Fruit fly (Drosophila melanogaster) whole organism, embryonic: ENCODE data around the gene CG42660.

ENCODE experiments used
- ATbp ChIP-seq: fragments of 200-800 bp; sonication (Bioruptor generic); optimal IDR thresholded peaks from 2 replicates; lab custom pipeline; 2017; ENCODE audit warnings: missing biosample characterization, mild to moderate bottlenecking, missing genetic modification characterization, missing genetic modification reagents
- Bteb2 ChIP-seq: fragments of 200-800 bp; sonication (Bioruptor generic); optimal IDR thresholded peaks from 2 replicates; lab custom pipeline; 2016; ENCODE audit warnings: missing biosample characterization, missing genetic modification characterization
- CG10654 ChIP-seq: fragments of 200-800 bp; sonication (Bioruptor generic); optimal IDR thresholded peaks from 2 replicates; lab custom pipeline; 2016; ENCODE audit warnings: missing biosample characterization, missing genetic modification characterization
- CG11085 ChIP-seq: fragments of 200-800 bp; sonication (Bioruptor generic); IDR thresholded peaks from 2 replicates; pipeline ENCODE4 v1.3.6; 2022; ENCODE audit warnings: missing biosample characterization, missing genetic modification characterization
- CG12236 ChIP-seq: fragments of 200-800 bp; sonication (Bioruptor generic); optimal IDR thresholded peaks from 2 replicates; lab custom pipeline; 2016; ENCODE audit warnings: missing biosample characterization, missing genetic modification characterization
- CG13287 ChIP-seq: fragments of 200-800 bp; sonication (Bioruptor generic); IDR thresholded peaks from 2 replicates; pipeline ENCODE4 v1.3.6; 2022; ENCODE audit warnings: missing biosample characterization, missing genetic modification characterization; ENCODE audit not compliant: partially characterized antibody
- CG15011 ChIP-seq: fragments of 200-800 bp; sonication (Bioruptor generic); optimal IDR thresholded peaks from 3 replicates; lab custom pipeline; 2018; ENCODE audit warnings: missing biosample characterization, mild to moderate bottlenecking, missing genetic modification characterization
- CG15073 ChIP-seq: fragments of 200-800 bp; sonication (Bioruptor generic); optimal IDR thresholded peaks from 2 replicates; lab custom pipeline; 2016; ENCODE audit warnings: missing biosample characterization, missing genetic modification characterization
- CG15479 ChIP-seq: fragments of 200-800 bp; sonication (Bioruptor generic); optimal IDR thresholded peaks from 3 replicates; lab custom pipeline; 2019; ENCODE audit warnings: missing biosample characterization, mild to moderate bottlenecking, missing genetic modification characterization, moderate library complexity
- CG17568 ChIP-seq: fragments of 200-800 bp; sonication (Bioruptor generic); optimal IDR thresholded peaks from 2 replicates; lab custom pipeline; 2018; ENCODE audit warnings: missing biosample characterization, mild to moderate bottlenecking, missing genetic modification characterization, moderate library complexity
- CG2120 ChIP-seq: fragments of 200-800 bp; sonication (Bioruptor generic); optimal IDR thresholded peaks from 3 replicates; lab custom pipeline; 2016; ENCODE audit warnings: missing biosample characterization, missing genetic modification characterization
- CG2712 ChIP-seq: fragments of 200-800 bp; optimal IDR thresholded peaks from 3 replicates; lab custom pipeline; 2019; ENCODE audit warnings: missing biosample characterization, mild to moderate bottlenecking, missing genetic modification characterization, moderate library complexity
- CG31388 ChIP-seq: fragments of 200-800 bp; sonication (Bioruptor generic); optimal IDR thresholded peaks from 2 replicates; lab custom pipeline; 2016; ENCODE audit warnings: missing biosample characterization, missing genetic modification characterization
- CG32772 ChIP-seq: fragments of 200-800 bp; sonication (Bioruptor generic); IDR thresholded peaks from 2 replicates; pipeline ENCODE4 v1.3.6; 2022; ENCODE audit warnings: missing biosample characterization, missing genetic modification characterization
- CG33213 ChIP-seq: fragments of 200-800 bp; sonication (Bioruptor generic); optimal IDR thresholded peaks from 3 replicates; lab custom pipeline; 2016; ENCODE audit warnings: missing biosample characterization, missing genetic modification characterization
- CG4854 ChIP-seq: fragments of 200-800 bp; sonication (Bioruptor generic); optimal IDR thresholded peaks from 2 replicates; lab custom pipeline; 2016; ENCODE audit warnings: missing biosample characterization, missing genetic modification characterization, inconsistent platforms
- CG5180 ChIP-seq: fragments of 200-800 bp; sonication (Bioruptor generic); optimal IDR thresholded peaks from 3 replicates; lab custom pipeline; 2017; ENCODE audit warnings: missing biosample characterization, missing genetic modification characterization, mild to moderate bottlenecking, moderate library complexity, missing genetic modification reagents
- CG8924 ChIP-seq: fragments of 200-800 bp; optimal IDR thresholded peaks from 3 replicates; lab custom pipeline; 2019; ENCODE audit warnings: missing biosample characterization, mild to moderate bottlenecking, missing genetic modification characterization, moderate library complexity
- D19B ChIP-seq: fragments of 200-800 bp; sonication (Bioruptor generic); optimal IDR thresholded peaks from 2 replicates; lab custom pipeline; 2017; ENCODE audit warnings: missing biosample characterization, mild to moderate bottlenecking, missing genetic modification characterization
- Deaf1 ChIP-seq: fragments of 200-800 bp; optimal IDR thresholded peaks from 3 replicates; lab custom pipeline; 2019; ENCODE audit warnings: missing biosample characterization, mild to moderate bottlenecking, missing genetic modification characterization, moderate library complexity
- HmgD ChIP-seq: fragments of 200-800 bp; sonication (Bioruptor generic); optimal IDR thresholded peaks from 3 replicates; lab custom pipeline; 2016; ENCODE audit warnings: missing biosample characterization, missing genetic modification characterization
- Nf-YC ChIP-seq: fragments of 200-800 bp; optimal IDR thresholded peaks from 3 replicates; lab custom pipeline; 2019; ENCODE audit warnings: missing biosample characterization, mild to moderate bottlenecking, missing genetic modification characterization, moderate library complexity
- NfI ChIP-seq: fragments of 200-800 bp; sonication (Bioruptor generic); optimal IDR thresholded peaks from 3 replicates; lab custom pipeline; 2018; ENCODE audit warnings: missing biosample characterization, mild to moderate bottlenecking, missing genetic modification characterization, moderate library complexity
- TFAM ChIP-seq: fragments of 200-800 bp; sonication (Bioruptor generic); optimal IDR thresholded peaks from 2 replicates; lab custom pipeline; 2017; ENCODE audit warnings: missing biosample characterization, missing genetic modification characterization, inconsistent platforms
- ap ChIP-seq: fragments of 200-800 bp; sonication (Bioruptor generic); IDR thresholded peaks from 2 replicates; pipeline ENCODE4 v1.3.6; 2022; ENCODE audit warnings: missing biosample characterization, missing genetic modification characterization
- ase ChIP-seq: fragments of 200-800 bp; sonication (Bioruptor generic); IDR thresholded peaks from 3 replicates; pipeline ENCODE4 v1.3.6; 2022; ENCODE audit warnings: missing biosample characterization, missing genetic modification characterization
- br ChIP-seq: fragments of >200 bp; optimal IDR thresholded peaks from 2 replicates; lab custom pipeline; 2017
- chinmo ChIP-seq: fragments of 200-800 bp; sonication (Bioruptor generic); IDR thresholded peaks from 4 replicates; pipeline ENCODE4 v1.3.6; 2022; ENCODE audit warnings: missing biosample characterization, missing genetic modification characterization; ENCODE audit not compliant: partially characterized antibody
- crol ChIP-seq: fragments of 200-800 bp; sonication (Bioruptor generic); IDR thresholded peaks from 2 replicates; pipeline ENCODE4 v1.3.6; 2022; ENCODE audit warnings: missing biosample characterization, missing genetic modification characterization
- emc ChIP-seq: fragments of 200-800 bp; sonication (Bioruptor generic); optimal IDR thresholded peaks from 2 replicates; lab custom pipeline; 2016; ENCODE audit warnings: missing biosample characterization, missing genetic modification characterization
- fd3F ChIP-seq: fragments of 200-800 bp; sonication (Bioruptor generic); optimal IDR thresholded peaks from 2 replicates; lab custom pipeline; 2018; ENCODE audit warnings: missing biosample characterization, mild to moderate bottlenecking, missing genetic modification characterization, moderate library complexity
- gcm ChIP-seq: fragments of 200-800 bp; sonication (Bioruptor generic); optimal IDR thresholded peaks from 2 replicates; lab custom pipeline; 2019; ENCODE audit warnings: missing biosample characterization, mild to moderate bottlenecking, missing genetic modification characterization, moderate library complexity
- grn ChIP-seq: fragments of 200-800 bp; sonication (Bioruptor generic); optimal IDR thresholded peaks from 3 replicates; lab custom pipeline; 2017; ENCODE audit warnings: missing biosample characterization, missing genetic modification characterization
- gsb ChIP-seq: fragments of 200-800 bp; sonication (Bioruptor generic); IDR thresholded peaks from 2 replicates; pipeline ENCODE4 v1.3.6; 2022; ENCODE audit warnings: missing biosample characterization, missing genetic modification characterization
- lilli ChIP-seq: fragments of 200-800 bp; sonication (Bioruptor generic); optimal IDR thresholded peaks from 3 replicates; lab custom pipeline; 2016; ENCODE audit warnings: missing biosample characterization, missing genetic modification characterization
- mld ChIP-seq: fragments of 200-800 bp; sonication (Bioruptor generic); IDR thresholded peaks from 3 replicates; pipeline ENCODE4 v1.3.6; 2022; ENCODE audit warnings: missing biosample characterization, missing genetic modification characterization; ENCODE audit not compliant: partially characterized antibody
- nom ChIP-seq: fragments of 200-800 bp; sonication (Bioruptor generic); optimal IDR thresholded peaks from 2 replicates; lab custom pipeline; 2017; ENCODE audit warnings: missing biosample characterization, missing genetic modification characterization, mild to moderate bottlenecking, moderate library complexity, missing genetic modification reagents
- oc ChIP-seq: fragments of 200-800 bp; sonication (Bioruptor generic); optimal IDR thresholded peaks from 2 replicates; lab custom pipeline; 2018; ENCODE audit warnings: missing biosample characterization, mild to moderate bottlenecking, missing genetic modification characterization, moderate library complexity
- pb ChIP-seq: fragments of 200-800 bp; sonication (Bioruptor generic); optimal IDR thresholded peaks from 3 replicates; lab custom pipeline; 2016; ENCODE audit warnings: missing biosample characterization, missing genetic modification characterization
- peb ChIP-seq: fragments of 200-800 bp; sonication (Bioruptor generic); IDR thresholded peaks from 2 replicates; pipeline ENCODE4 v1.3.6; 2022; ENCODE audit warnings: missing biosample characterization, missing genetic modification characterization
- pfk ChIP-seq: fragments of 200-800 bp; sonication (Bioruptor generic); optimal IDR thresholded peaks from 2 replicates; lab custom pipeline; 2018; ENCODE audit warnings: missing biosample characterization, mild to moderate bottlenecking, missing genetic modification characterization, moderate library complexity
- shn ChIP-seq: fragments of 200-800 bp; sonication (Bioruptor generic); optimal IDR thresholded peaks from 3 replicates; lab custom pipeline; 2016; ENCODE audit warnings: missing biosample characterization, missing genetic modification characterization
- sob ChIP-seq: fragments of 200-800 bp; sonication (Bioruptor generic); IDR thresholded peaks from 2 replicates; pipeline ENCODE4 v1.3.6; 2022; ENCODE audit warnings: missing biosample characterization, missing genetic modification characterization
- sr ChIP-seq: fragments of 200-800 bp; sonication (Bioruptor generic); IDR thresholded peaks from 3 replicates; pipeline ENCODE4 v1.3.6; 2022; ENCODE audit warnings: missing biosample characterization, missing genetic modification characterization
- ssp ChIP-seq: fragments of 200-800 bp; sonication (Bioruptor generic); IDR thresholded peaks from 2 replicates; pipeline ENCODE4 v1.3.6; 2022; ENCODE audit warnings: missing biosample characterization, missing genetic modification characterization
- stc ChIP-seq: fragments of 200-800 bp; sonication (Bioruptor generic); IDR thresholded peaks from 2 replicates; pipeline ENCODE4 v1.3.6; 2022; ENCODE audit warnings: missing biosample characterization, missing genetic modification characterization
- tio ChIP-seq: fragments of 200-800 bp; sonication (Bioruptor generic); optimal IDR thresholded peaks from 2 replicates; lab custom pipeline; 2017; ENCODE audit warnings: missing biosample characterization, missing genetic modification characterization, inconsistent platforms
- tx ChIP-seq: fragments of 200-800 bp; sonication (Bioruptor generic); optimal IDR thresholded peaks from 2 replicates; lab custom pipeline; 2016; ENCODE audit warnings: missing biosample characterization, missing genetic modification characterization

The CG42660 gene

DNA sequence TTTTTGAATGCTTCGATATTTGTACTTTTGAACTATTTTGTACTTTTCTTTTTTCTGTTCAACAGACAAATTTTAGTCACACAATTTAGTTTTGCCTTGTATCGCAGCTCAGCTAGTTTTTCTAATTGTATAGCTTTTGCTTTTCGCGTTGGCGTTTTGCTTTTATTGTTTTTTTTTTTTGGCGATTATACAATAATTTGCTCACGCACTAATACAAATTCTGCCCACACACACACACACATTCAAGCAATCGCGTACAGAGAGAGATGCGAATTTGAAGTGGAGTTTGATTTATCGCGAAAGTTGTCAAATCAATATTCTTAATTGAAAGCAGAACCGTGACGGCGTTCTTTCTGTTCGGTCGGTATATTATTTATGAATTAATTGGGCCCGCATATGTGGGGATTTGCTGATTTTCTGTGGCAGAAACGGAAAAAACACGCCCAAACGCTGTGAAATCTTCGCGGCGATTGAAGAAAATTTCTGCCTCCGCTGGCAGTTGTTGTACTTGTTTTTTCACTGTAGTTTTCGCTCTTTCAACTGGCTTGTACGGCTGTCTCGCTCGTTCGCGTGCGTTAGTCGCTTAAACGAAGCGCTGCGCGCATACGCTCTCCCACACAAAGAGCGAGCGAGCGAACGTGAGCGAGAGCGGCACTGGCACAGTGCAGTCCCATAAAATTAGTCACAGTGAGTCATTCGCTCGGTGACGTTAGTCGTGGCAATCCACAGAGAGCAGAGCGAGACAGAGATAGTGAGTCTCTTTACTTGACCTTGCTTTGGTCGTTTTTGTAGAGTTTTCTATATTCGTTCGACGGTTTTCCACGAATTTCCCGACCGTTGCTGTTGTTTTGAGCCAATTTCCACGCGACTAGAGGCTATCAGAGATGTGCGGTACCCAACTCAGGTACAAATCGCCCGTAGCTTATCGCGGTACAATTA, 30.3 kb upstream of the CG42660 start, which contains the start of gene Rac2 (continued):
- TF ChIP-seq ase (GFP tag; lab: Robert Waterston, UW) = no peak
- TF ChIP-seq lilli (GFP tag; lab: Kevin White, UChicago) = peak; percentile 45
- TF ChIP-seq CG4854 (GFP tag; lab: Kevin White, UChicago) = peak; percentile 17
- TF ChIP-seq Nf-YC (tag; lab: Kevin White, UChicago) = peak; percentile 44
- peak; percentile 67 for TF ChIP-seq sr (GFP tag; lab: Robert Waterston, UW)
- TF ChIP-seq mld = no peak
- no peak for TF ChIP-seq ssp (GFP tag; lab: Robert Waterston, UW)
- no peak for TF ChIP-seq CG5180
- TF ChIP-seq peb (GFP tag; lab: Robert Waterston, UW) = no peak
- TF ChIP-seq CG33213 (GFP tag; lab: Kevin White, UChicago) = no peak
- TF ChIP-seq Deaf1 (tag; lab: Kevin White, UChicago) = peak; percentile 79
- TF ChIP-seq CG13287 = peak; percentile 56; the same call in 1 of the 2 replicates
- TF ChIP-seq tx (GFP tag; lab: Kevin White, UChicago) = no peak
- no peak for TF ChIP-seq CG11085 (GFP tag; lab: Robert Waterston, UW)
- TF ChIP-seq CG17568 (GFP tag; lab: Kevin White, UChicago) = peak; percentile 38
- TF ChIP-seq pb (GFP tag; lab: Kevin White, UChicago) = no peak
- TF ChIP-seq sob (GFP tag; lab: Robert Waterston, UW) = peak; percentile 45; the same call in 1 of the 2 replicates
- peak; percentile 86; the same call in 2 of the 4 replicates for TF ChIP-seq chinmo (GFP tag; lab: Robert Waterston, UW)
- peak; percentile 100 for TF ChIP-seq CG15073 (GFP tag; lab: Kevin White, UChicago)
- TF ChIP-seq fd3F (GFP tag; lab: Kevin White, UChicago) = no peak
- no peak for TF ChIP-seq emc
- TF ChIP-seq shn = peak; percentile 85
- no peak for TF ChIP-seq CG31388 (GFP tag; lab: Kevin White, UChicago)
- TF ChIP-seq ap (GFP tag; lab: Robert Waterston, UW) = 0 out of 2 replicates have a peak, but pooled peaks have one; percentile 24
- TF ChIP-seq D19B = no peak
- TF ChIP-seq NfI = peak; percentile 13
- TF ChIP-seq CG2120 = peak; percentile 38
- TF ChIP-seq TFAM (GFP tag; lab: Kevin White, UChicago) = no peak
- TF ChIP-seq CG15011 (GFP tag; lab: Kevin White, UChicago) = no peak
- peak; percentile 34 for TF ChIP-seq CG15479 (GFP tag; lab: Kevin White, UChicago)
- TF ChIP-seq Bteb2 = peak; percentile 36
- TF ChIP-seq pfk = peak; percentile 3
- TF ChIP-seq crol = peak; percentile 48; the same call in 1 of the 2 replicates
- TF ChIP-seq tio = no peak
- TF ChIP-seq oc = peak; percentile 38
- no peak for TF ChIP-seq CG12236
- no peak for TF ChIP-seq CG10654 (GFP tag; lab: Kevin White, UChicago)
- TF ChIP-seq br (lab: Kevin White, UChicago) = no peak
- 0 out of 2 replicates have a peak, but pooled peaks have one; percentile 7 for TF ChIP-seq gsb
- peak; percentile 23 for TF ChIP-seq CG2712
- TF ChIP-seq nom = peak; percentile 67
- no peak for TF ChIP-seq ATbp (GFP tag; lab: Kevin White, UChicago)
- TF ChIP-seq grn (GFP tag; lab: Kevin White, UChicago) = no peak
- peak; percentile 82 for TF ChIP-seq gcm (GFP tag; lab: Kevin White, UChicago)
- no peak; the same call in 1 of the 2 replicates for TF ChIP-seq stc (GFP tag; lab: Robert Waterston, UW)
- TF ChIP-seq HmgD (GFP tag; lab: Kevin White, UChicago) = peak; percentile 45
- peak; percentile 39; the same call in 1 of the 2 replicates for TF ChIP-seq CG32772 (GFP tag; lab: Robert Waterston, UW)
- TF ChIP-seq CG8924 (tag; lab: Kevin White, UChicago) = peak; percentile 13
